Worm (Caenorhabditis elegans) whole organism, L1 larva: ENCODE data around the gene B0001.4.
A peak's percentile ranks its signal among the peaks of the same experiment; 100 is the strongest.

ENCODE experiments used
- C04F5.9 ChIP-seq: sonication (generic microtip); optimal IDR thresholded peaks from 2 replicates; lab custom pipeline; 2016; ENCODE audit warnings: missing genetic modification characterization, missing compliant biosample characterization
- C16A3.4 ChIP-seq: fragments of 150-350 bp; optimal IDR thresholded peaks from 2 replicates; lab custom pipeline; 2014; ENCODE audit warnings: missing biosample characterization, missing genetic modification characterization
- F16B12.6 ChIP-seq: fragments of 150-350 bp; optimal IDR thresholded peaks from 2 replicates; lab custom pipeline; 2014; ENCODE audit warnings: missing biosample characterization, missing genetic modification characterization
- Y116A8C.19 ChIP-seq: sonication (generic microtip); optimal IDR thresholded peaks from 2 replicates; lab custom pipeline; 2016; ENCODE audit warnings: missing compliant biosample characterization, missing genetic modification characterization, borderline replicate concordance
- ama-1 ChIP-seq: fragments of 150-350 bp; optimal IDR thresholded peaks from 2 replicates; lab custom pipeline; 2014
- blmp-1 ChIP-seq: fragments of 150-350 bp; optimal IDR thresholded peaks from 2 replicates; lab custom pipeline; 2014; ENCODE audit warnings: missing biosample characterization, missing genetic modification characterization
- ceh-63 ChIP-seq: fragments of 200-800 bp; sonication (Bioruptor generic); optimal IDR thresholded peaks from 2 replicates; lab custom pipeline; 2018; ENCODE audit warnings: mild to moderate bottlenecking, missing genetic modification characterization, missing compliant biosample characterization
- ceh-82 ChIP-seq, 3 experiments: fragments of 150-350 bp in 1 of 3; sonication (generic microtip) in 2 of 3; optimal IDR thresholded peaks; 2 replicates each; lab custom pipeline; 2014 to 2017; ENCODE audit warnings: missing biosample characterization in 3 of 3, missing genetic modification characterization in 3 of 3
- ceh-88 ChIP-seq: fragments of 200-800 bp; sonication (Bioruptor generic); IDR thresholded peaks from 2 replicates; pipeline ENCODE4 v1.3.6; 2022; ENCODE audit warnings: missing genetic modification characterization, missing compliant biosample characterization
- efl-1 ChIP-seq, 4 experiments: fragments of 150-350 bp; optimal IDR thresholded peaks in 3 of 4; peaks in 1 of 4; 1 replicate in 1 of 4; 2 replicates in 3 of 4; lab custom pipeline; 2014; ENCODE audit warnings: missing biosample characterization in 2 of 4, missing genetic modification characterization in 2 of 4, missing genetic modification reagents in 2 of 4
- egl-13 ChIP-seq: sonication (generic microtip); optimal IDR thresholded peaks from 2 replicates; lab custom pipeline; 2016; ENCODE audit warnings: missing genotype, missing genetic modification reagents, missing genetic modification characterization, missing compliant biosample characterization
- egl-27 ChIP-seq, 2 experiments: fragments of 150-350 bp in 1 of 2; sonication (generic microtip); optimal IDR thresholded peaks; 3 replicates each; lab custom pipeline; 2017 to 2018; ENCODE audit warnings: missing biosample characterization in 2 of 2, missing genetic modification characterization in 2 of 2, missing genetic modification reagents in 2 of 2
- elt-2 ChIP-seq: sonication (generic microtip); optimal IDR thresholded peaks from 2 replicates; lab custom pipeline; 2016; ENCODE audit warnings: missing genetic modification characterization, mild to moderate bottlenecking, inconsistent platforms, missing compliant biosample characterization, missing genetic modification reagents
- fkh-10 ChIP-seq: sonication (generic microtip); optimal IDR thresholded peaks from 2 replicates; lab custom pipeline; 2017; ENCODE audit warnings: missing biosample characterization, missing genetic modification reagents, missing genetic modification characterization
- fkh-4 ChIP-seq: sonication (generic microtip); optimal IDR thresholded peaks from 2 replicates; lab custom pipeline; 2016; ENCODE audit warnings: missing compliant biosample characterization, missing genetic modification characterization, borderline replicate concordance
- fkh-8 ChIP-seq: sonication (generic microtip); optimal IDR thresholded peaks from 2 replicates; lab custom pipeline; 2016; ENCODE audit warnings: mild to moderate bottlenecking, missing genetic modification characterization, missing compliant biosample characterization
- fos-1 ChIP-seq: fragments of 150-350 bp; optimal IDR thresholded peaks from 2 replicates; lab custom pipeline; 2014; ENCODE audit warnings: missing biosample characterization, missing genetic modification characterization
- grh-1 ChIP-seq: fragments of 200-800 bp; sonication (Bioruptor generic); IDR thresholded peaks from 2 replicates; pipeline ENCODE4 v1.3.6; 2022; ENCODE audit warnings: missing genetic modification reagents, missing genetic modification characterization, missing compliant biosample characterization
- hlh-17 ChIP-seq: fragments of 200-800 bp; sonication (Bioruptor generic); optimal IDR thresholded peaks from 2 replicates; lab custom pipeline; 2018; ENCODE audit warnings: missing genetic modification characterization, mild to moderate bottlenecking, missing compliant biosample characterization, moderate library complexity, borderline replicate concordance
- hpl-2 ChIP-seq: fragments of 150-350 bp; optimal IDR thresholded peaks from 2 replicates; lab custom pipeline; 2014; ENCODE audit warnings: missing biosample characterization, missing genetic modification reagents, missing genetic modification characterization
- isw-1 ChIP-seq: fragments of 200-800 bp; sonication (Bioruptor generic); IDR thresholded peaks from 2 replicates; pipeline ENCODE4 v1.3.6; 2022; ENCODE audit warnings: missing genetic modification characterization, missing compliant biosample characterization
- lin-13 ChIP-seq: fragments of 150-350 bp; optimal IDR thresholded peaks from 2 replicates; lab custom pipeline; 2014; ENCODE audit warnings: missing biosample characterization, missing genetic modification reagents, missing genetic modification characterization
- lin-15B ChIP-seq: fragments of 150-350 bp; sonication (generic microtip); optimal IDR thresholded peaks from 3 replicates; lab custom pipeline; 2014; ENCODE audit warnings: missing biosample characterization, missing genetic modification characterization
- lir-3 ChIP-seq: sonication (generic microtip); optimal IDR thresholded peaks from 2 replicates; lab custom pipeline; 2016; ENCODE audit warnings: mild to moderate bottlenecking, missing genetic modification characterization, moderate library complexity, missing compliant biosample characterization; ENCODE audit not compliant: poor library complexity
- lsy-2 ChIP-seq, 2 experiments: fragments of 150-350 bp; optimal IDR thresholded peaks; 2 replicates each; lab custom pipeline; 2014; ENCODE audit warnings: missing biosample characterization in 2 of 2, missing genetic modification characterization in 2 of 2
- mab-9 ChIP-seq: fragments of 200-800 bp; sonication (Bioruptor generic); IDR thresholded peaks from 2 replicates; pipeline ENCODE4 v1.3.6; 2022; ENCODE audit warnings: missing genetic modification reagents, missing genetic modification characterization, missing compliant biosample characterization
- mdl-1 ChIP-seq, 2 experiments: fragments of 150-350 bp; optimal IDR thresholded peaks; 2 replicates each; lab custom pipeline; 2014 to 2017; ENCODE audit warnings: missing biosample characterization in 2 of 2, missing genetic modification characterization in 2 of 2, inconsistent platforms in 1 of 2
- mep-1 ChIP-seq: fragments of 150-350 bp; optimal IDR thresholded peaks from 2 replicates; lab custom pipeline; 2014; ENCODE audit warnings: missing biosample characterization, missing genetic modification characterization
- nhr-11 ChIP-seq: fragments of 150-350 bp; optimal IDR thresholded peaks from 2 replicates; lab custom pipeline; 2014; ENCODE audit warnings: missing biosample characterization, missing genetic modification characterization
- nhr-12 ChIP-seq: sonication (generic microtip); optimal IDR thresholded peaks from 2 replicates; lab custom pipeline; 2017; ENCODE audit warnings: missing biosample characterization, missing genetic modification characterization
- nhr-19 ChIP-seq: fragments of 200-800 bp; sonication (Bioruptor generic); conservative IDR thresholded peaks from 2 replicates; pipeline ENCODE4 v1.3.6; 2022; ENCODE audit warnings: missing genetic modification characterization, missing compliant biosample characterization
- nhr-237 ChIP-seq: fragments of 150-350 bp; optimal IDR thresholded peaks from 2 replicates; lab custom pipeline; 2014; ENCODE audit warnings: missing biosample characterization, missing genetic modification characterization
- nhr-28 ChIP-seq: fragments of 150-350 bp; optimal IDR thresholded peaks from 2 replicates; lab custom pipeline; 2014; ENCODE audit warnings: missing biosample characterization, missing genetic modification characterization
- nhr-71 ChIP-seq: sonication (generic microtip); optimal IDR thresholded peaks from 2 replicates; lab custom pipeline; 2016; ENCODE audit warnings: mild to moderate bottlenecking, missing genetic modification characterization, moderate library complexity, missing compliant biosample characterization
- nhr-76 ChIP-seq: sonication (generic microtip); optimal IDR thresholded peaks from 2 replicates; lab custom pipeline; 2017; ENCODE audit warnings: missing biosample characterization, missing genetic modification characterization
- nhr-77 ChIP-seq: fragments of 150-350 bp; optimal IDR thresholded peaks from 2 replicates; lab custom pipeline; 2014; ENCODE audit warnings: missing biosample characterization, missing genetic modification characterization
- nhr-90 ChIP-seq: sonication (generic microtip); optimal IDR thresholded peaks from 2 replicates; lab custom pipeline; 2016; ENCODE audit warnings: mild to moderate bottlenecking, missing genetic modification characterization, missing compliant biosample characterization; ENCODE audit not compliant: poor library complexity
- pax-3 ChIP-seq: fragments of 200-800 bp; sonication (Bioruptor generic); optimal IDR thresholded peaks from 2 replicates; lab custom pipeline; 2018; ENCODE audit warnings: mild to moderate bottlenecking, missing genetic modification characterization, moderate library complexity, missing compliant biosample characterization
- pqm-1 ChIP-seq: sonication (generic microtip); optimal IDR thresholded peaks from 3 replicates; lab custom pipeline; 2017; ENCODE audit warnings: missing biosample characterization, missing genetic modification characterization
- rnt-1 ChIP-seq: sonication (generic microtip); optimal IDR thresholded peaks from 2 replicates; lab custom pipeline; 2016; ENCODE audit warnings: mild to moderate bottlenecking, missing genetic modification characterization, moderate library complexity, missing compliant biosample characterization
- skn-1 ChIP-seq: fragments of 150-350 bp; optimal IDR thresholded peaks from 2 replicates; lab custom pipeline; 2014; ENCODE audit warnings: missing biosample characterization, missing genetic modification characterization
- sup-37 ChIP-seq: fragments of 200-800 bp; sonication (Bioruptor generic); optimal IDR thresholded peaks from 2 replicates; lab custom pipeline; 2018; ENCODE audit warnings: mild to moderate bottlenecking, missing genetic modification characterization, missing compliant biosample characterization
- swsn-7 ChIP-seq: sonication (generic microtip); optimal IDR thresholded peaks from 2 replicates; lab custom pipeline; 2016; ENCODE audit warnings: missing genetic modification characterization, missing compliant biosample characterization
- tbx-2 ChIP-seq: sonication (generic microtip); optimal IDR thresholded peaks from 2 replicates; lab custom pipeline; 2016; ENCODE audit warnings: missing genetic modification characterization, missing compliant biosample characterization
- unc-130 ChIP-seq: fragments of 150-350 bp; optimal IDR thresholded peaks from 2 replicates; lab custom pipeline; 2017; ENCODE audit warnings: missing biosample characterization, missing genetic modification characterization, inconsistent platforms
- unc-62 ChIP-seq: fragments of 150-350 bp; optimal IDR thresholded peaks from 2 replicates; lab custom pipeline; 2014; ENCODE audit warnings: missing biosample characterization, missing genetic modification reagents, missing genetic modification characterization
- unc-86 ChIP-seq: sonication (generic microtip); optimal IDR thresholded peaks from 2 replicates; lab custom pipeline; 2016; ENCODE audit warnings: missing genetic modification characterization, missing compliant biosample characterization
- unc-98 ChIP-seq: fragments of 200-800 bp; sonication (Bioruptor generic); IDR thresholded peaks from 2 replicates; pipeline ENCODE4 v1.3.6; 2022; ENCODE audit warnings: missing genetic modification characterization, missing compliant biosample characterization
- vab-15 ChIP-seq: sonication (generic microtip); optimal IDR thresholded peaks from 2 replicates; lab custom pipeline; 2017; ENCODE audit warnings: missing genotype, mild to moderate bottlenecking, missing genetic modification characterization, missing compliant biosample characterization
- xbp-1 ChIP-seq: sonication (generic microtip); optimal IDR thresholded peaks from 2 replicates; lab custom pipeline; 2016; ENCODE audit warnings: missing genetic modification characterization, missing compliant biosample characterization
- ztf-4 ChIP-seq: fragments of 150-350 bp; optimal IDR thresholded peaks from 2 replicates; lab custom pipeline; 2014; ENCODE audit warnings: missing biosample characterization, missing genetic modification characterization

Gene B0001.4

ce11 chrIV:12089551-12089950 lies 48.4 kb downstream of the B0001.4 start, which contains the start of gene F11A10.6:
Gene F11A10.6, minus strand, starts transcription at chrIV:12089651.
- TF ChIP-seq blmp-1 (peak; percentile 27), sup-37 (GFP tag; lab: Kevin White, UChicago) (no peak), xbp-1 (no peak), fkh-4 (tag; lab: Kevin White, UChicago) (no peak)
- TF ChIP-seq, all 84 proteins: peak for 1

ce11 chrIV:12088898-12089297 lies 49.1 kb downstream of the B0001.4 start:
- TF ChIP-seq fos-1 (tag; lab: Kevin White, UChicago) = peak; percentile 7
- TF ChIP-seq efl-1 (optimal IDR thresholded peaks at IDR 0.05; lab: Kevin White, UChicago) = peak; percentile 43 to 61
- TF ChIP-seq efl-1 (GFP tag; optimal IDR thresholded peaks at IDR 0.05 in 1 of 2; lab: Kevin White, UChicago) = peak; percentile 42 to 84
- peak; percentile 42 for TF ChIP-seq rnt-1 (tag; lab: Kevin White, UChicago)
- TF ChIP-seq mep-1 (tag; lab: Kevin White, UChicago) = peak; percentile 69
- no peak for TF ChIP-seq F16B12.6 (tag; lab: Kevin White, UChicago)
- no peak for TF ChIP-seq egl-13
- TF ChIP-seq isw-1 (GFP tag; lab: Robert Waterston, UW) = no peak
- no peak for TF ChIP-seq grh-1 (GFP tag; lab: Robert Waterston, UW)
- TF ChIP-seq nhr-28 (tag; lab: Kevin White, UChicago) = no peak
- TF ChIP-seq lin-15B (tag; lab: Kevin White, UChicago) = peak; percentile 70
- TF ChIP-seq nhr-77 (tag; lab: Kevin White, UChicago) = no peak
- no peak for TF ChIP-seq nhr-237 (tag; lab: Kevin White, UChicago)
- no peak for TF ChIP-seq fkh-10 (GFP tag; lab: Kevin White, UChicago)
- TF ChIP-seq C04F5.9 (tag; lab: Kevin White, UChicago) = no peak
- TF ChIP-seq skn-1 (tag; lab: Kevin White, UChicago) = no peak
- TF ChIP-seq fkh-4 (tag; lab: Kevin White, UChicago) = no peak
- TF ChIP-seq unc-130 = no peak
- no peak for TF ChIP-seq nhr-76 (tag; lab: Kevin White, UChicago)
- no peak for TF ChIP-seq hpl-2 (GFP tag; lab: Kevin White, UChicago)
- no peak for TF ChIP-seq swsn-7 (tag; lab: Kevin White, UChicago)
- TF ChIP-seq ceh-82 (tag; optimal IDR thresholded peaks at IDR 0.05; lab: Kevin White, UChicago) = peak in 1 of 3 experiments; percentile 36
- TF ChIP-seq mdl-1 (tag; optimal IDR thresholded peaks at IDR 0.05; lab: Kevin White, UChicago) = no peak
- no peak for TF ChIP-seq nhr-90 (tag; lab: Kevin White, UChicago)
- TF ChIP-seq hlh-17 (GFP tag; lab: Kevin White, UChicago) = no peak
- TF ChIP-seq mab-9 = no peak
- no peak for TF ChIP-seq fkh-8 (tag; lab: Kevin White, UChicago)
- no peak for TF ChIP-seq unc-98 (GFP tag; lab: Robert Waterston, UW)
- no peak for TF ChIP-seq egl-27 (tag; optimal IDR thresholded peaks at IDR 0.05; lab: Kevin White, UChicago)
- TF ChIP-seq nhr-11 (tag; lab: Kevin White, UChicago) = no peak
- TF ChIP-seq unc-62 = no peak
- no peak for TF ChIP-seq nhr-19 (GFP tag; lab: Robert Waterston, UW)
- TF ChIP-seq vab-15 (tag; lab: Kevin White, UChicago) = no peak
- peak; percentile 19 to 71 for TF ChIP-seq lsy-2 (tag; optimal IDR thresholded peaks at IDR 0.05; lab: Kevin White, UChicago)
- no peak for TF ChIP-seq unc-86 (tag; lab: Kevin White, UChicago)
- TF ChIP-seq ceh-88 (GFP tag; lab: Robert Waterston, UW) = no peak
- no peak for TF ChIP-seq lir-3 (tag; lab: Kevin White, UChicago)
- no peak for TF ChIP-seq elt-2 (tag; lab: Kevin White, UChicago)
- no peak for TF ChIP-seq sup-37 (GFP tag; lab: Kevin White, UChicago)
- no peak for TF ChIP-seq ztf-4 (tag; lab: Kevin White, UChicago)
- TF ChIP-seq lin-13 (GFP tag; lab: Kevin White, UChicago) = no peak
- no peak for TF ChIP-seq ama-1 (lab: Kevin White, UChicago)
- TF ChIP-seq tbx-2 (tag; lab: Kevin White, UChicago) = no peak
- no peak for TF ChIP-seq Y116A8C.19 (tag; lab: Kevin White, UChicago)
- TF ChIP-seq pax-3 (tag; lab: Kevin White, UChicago) = no peak
- peak; percentile 43 for TF ChIP-seq nhr-71
- TF ChIP-seq blmp-1 = peak; percentile 96
- no peak for TF ChIP-seq xbp-1
- TF ChIP-seq pqm-1 (tag; lab: Kevin White, UChicago) = no peak
- no peak for TF ChIP-seq nhr-12 (tag; lab: Kevin White, UChicago)
- no peak for TF ChIP-seq ceh-63
- TF ChIP-seq C16A3.4 = peak; percentile 27
